Worm (Caenorhabditis elegans) whole organism, L3 larva: ENCODE results near the gene delm-1.

ENCODE experiments used
- R02D3.7 ChIP-seq: fragments of 150-350 bp; optimal IDR thresholded peaks from 2 replicates; lab custom pipeline; 2014; ENCODE audit warnings: missing biosample characterization, missing genetic modification characterization
- aly-2 ChIP-seq: fragments of 150-350 bp; optimal IDR thresholded peaks from 2 replicates; lab custom pipeline; 2014; ENCODE audit warnings: missing biosample characterization, missing genetic modification characterization
- ceh-16 ChIP-seq: sonication (generic microtip); optimal IDR thresholded peaks from 2 replicates; lab custom pipeline; 2017; ENCODE audit warnings: missing biosample characterization, missing genetic modification characterization
- ceh-28 ChIP-seq: fragments of 150-350 bp; optimal IDR thresholded peaks from 2 replicates; lab custom pipeline; 2014; ENCODE audit warnings: missing biosample characterization, missing genetic modification reagents, missing genetic modification characterization
- ceh-82 ChIP-seq: fragments of 150-350 bp; optimal IDR thresholded peaks from 2 replicates; lab custom pipeline; 2014; ENCODE audit warnings: missing biosample characterization, missing genetic modification characterization
- ceh-9 ChIP-seq: sonication (generic microtip); optimal IDR thresholded peaks from 2 replicates; lab custom pipeline; 2018; ENCODE audit warnings: missing biosample characterization, missing genetic modification characterization
- daf-12 ChIP-seq: fragments of 150-350 bp; optimal IDR thresholded peaks from 2 replicates; lab custom pipeline; 2014; ENCODE audit warnings: missing biosample characterization, missing genetic modification reagents, missing genetic modification characterization
- egl-27 ChIP-seq: sonication (generic microtip); optimal IDR thresholded peaks from 4 replicates; lab custom pipeline; 2017; ENCODE audit warnings: missing biosample characterization, missing genetic modification reagents, missing genetic modification characterization
- egl-5 ChIP-seq: fragments of 150-350 bp; optimal IDR thresholded peaks from 2 replicates; lab custom pipeline; 2017; ENCODE audit warnings: missing biosample characterization, missing genetic modification reagents, missing genetic modification characterization, inconsistent platforms
- elt-1 ChIP-seq: fragments of 150-350 bp; optimal IDR thresholded peaks from 2 replicates; lab custom pipeline; 2014; ENCODE audit warnings: missing biosample characterization, missing genetic modification characterization
- elt-2 ChIP-seq: sonication (generic microtip); optimal IDR thresholded peaks from 2 replicates; lab custom pipeline; 2016; ENCODE audit warnings: missing genetic modification reagents, mild to moderate bottlenecking, missing genetic modification characterization, missing compliant biosample characterization
- elt-3 ChIP-seq, 3 experiments: fragments of 150-350 bp in 1 of 3; sonication (generic microtip) in 2 of 3; optimal IDR thresholded peaks; 2 replicates in 2 of 3; 4 replicates in 1 of 3; lab custom pipeline; 2014 to 2017; ENCODE audit warnings: missing biosample characterization in 3 of 3, missing genetic modification characterization in 3 of 3
- fkh-10 ChIP-seq: sonication (generic microtip); optimal IDR thresholded peaks from 2 replicates; lab custom pipeline; 2017; ENCODE audit warnings: missing biosample characterization, missing genetic modification reagents, missing genetic modification characterization
- fkh-2 ChIP-seq: fragments of 150-350 bp; optimal IDR thresholded peaks from 2 replicates; lab custom pipeline; 2014; ENCODE audit warnings: missing biosample characterization, missing genetic modification reagents, missing genetic modification characterization
- fos-1 ChIP-seq: fragments of 150-350 bp; optimal IDR thresholded peaks from 2 replicates; lab custom pipeline; 2014; ENCODE audit warnings: missing biosample characterization, missing genetic modification characterization
- hmg-11 ChIP-seq: sonication (generic microtip); optimal IDR thresholded peaks from 2 replicates; lab custom pipeline; 2016; ENCODE audit warnings: missing genetic modification characterization, missing compliant biosample characterization
- jun-1 ChIP-seq: fragments of 150-350 bp; optimal IDR thresholded peaks from 2 replicates; lab custom pipeline; 2014; ENCODE audit warnings: missing biosample characterization, missing genetic modification reagents, missing genetic modification characterization
- lin-15B ChIP-seq: fragments of 150-350 bp; optimal IDR thresholded peaks from 2 replicates; lab custom pipeline; 2014; ENCODE audit warnings: missing biosample characterization, missing genetic modification characterization
- lin-39 ChIP-seq: fragments of 150-350 bp; optimal IDR thresholded peaks from 2 replicates; lab custom pipeline; 2018; ENCODE audit warnings: missing biosample characterization, missing genetic modification reagents, missing genetic modification characterization
- mdl-1 ChIP-seq: fragments of 150-350 bp; optimal IDR thresholded peaks from 2 replicates; lab custom pipeline; 2014; ENCODE audit warnings: missing biosample characterization, missing genetic modification characterization
- mml-1 ChIP-seq: fragments of 150-350 bp; sonication (generic microtip); optimal IDR thresholded peaks from 3 replicates; lab custom pipeline; 2014; ENCODE audit warnings: missing biosample characterization, missing genetic modification characterization
- nfya-1 ChIP-seq: sonication (generic microtip); optimal IDR thresholded peaks from 2 replicates; lab custom pipeline; 2017; ENCODE audit warnings: missing genetic modification characterization, mild to moderate bottlenecking, missing compliant biosample characterization, antibody characterized with exemption, moderate library complexity; ENCODE audit not compliant: insufficient read depth
- nhr-11 ChIP-seq: fragments of 150-350 bp; optimal IDR thresholded peaks from 2 replicates; lab custom pipeline; 2014; ENCODE audit warnings: missing biosample characterization, missing genetic modification characterization
- nhr-12 ChIP-seq: fragments of 150-350 bp; optimal IDR thresholded peaks from 2 replicates; lab custom pipeline; 2014; ENCODE audit warnings: missing biosample characterization, missing genetic modification characterization
- nhr-237 ChIP-seq: fragments of 150-350 bp; optimal IDR thresholded peaks from 2 replicates; lab custom pipeline; 2014; ENCODE audit warnings: missing biosample characterization, missing genetic modification characterization
- nhr-25 ChIP-seq: sonication (generic microtip); optimal IDR thresholded peaks from 2 replicates; lab custom pipeline; 2017; ENCODE audit warnings: missing biosample characterization, missing genetic modification characterization
- nhr-28 ChIP-seq: fragments of 150-350 bp; optimal IDR thresholded peaks from 2 replicates; lab custom pipeline; 2014; ENCODE audit warnings: missing biosample characterization, missing genetic modification characterization
- nhr-43 ChIP-seq: sonication (generic microtip); optimal IDR thresholded peaks from 2 replicates; lab custom pipeline; 2016; ENCODE audit warnings: mild to moderate bottlenecking, missing genetic modification characterization, missing compliant biosample characterization; ENCODE audit not compliant: poor library complexity, severe bottlenecking
- nhr-76 ChIP-seq: fragments of 150-350 bp; sonication (generic microtip); optimal IDR thresholded peaks from 5 replicates; lab custom pipeline; 2014; ENCODE audit warnings: missing biosample characterization, missing genetic modification characterization
- nhr-77 ChIP-seq: fragments of 150-350 bp; optimal IDR thresholded peaks from 2 replicates; lab custom pipeline; 2014; ENCODE audit warnings: missing biosample characterization, missing genetic modification characterization
- pha-4 ChIP-seq: fragments of 150-350 bp; optimal IDR thresholded peaks from 2 replicates; lab custom pipeline; 2014; ENCODE audit warnings: missing biosample characterization, missing genetic modification reagents, missing genetic modification characterization
- pqm-1 ChIP-seq: fragments of 150-350 bp; optimal IDR thresholded peaks from 2 replicates; lab custom pipeline; 2017; ENCODE audit warnings: missing biosample characterization, missing genetic modification characterization, inconsistent platforms
- sea-2 ChIP-seq: fragments of 150-350 bp; sonication (generic microtip); optimal IDR thresholded peaks from 4 replicates; lab custom pipeline; 2014; ENCODE audit warnings: missing biosample characterization, missing genetic modification reagents, missing genetic modification characterization
- skn-1 ChIP-seq: fragments of 150-350 bp; optimal IDR thresholded peaks from 2 replicates; lab custom pipeline; 2014; ENCODE audit warnings: missing biosample characterization, missing genetic modification characterization
- snpc-4 ChIP-seq: fragments of 150-350 bp; optimal IDR thresholded peaks from 2 replicates; lab custom pipeline; 2014; ENCODE audit warnings: missing biosample characterization, missing genetic modification characterization
- unc-39 ChIP-seq: sonication (generic microtip); optimal IDR thresholded peaks from 4 replicates; lab custom pipeline; 2017; ENCODE audit warnings: missing biosample characterization, missing genetic modification characterization
- unc-62 ChIP-seq: fragments of 150-350 bp; sonication (generic microtip); optimal IDR thresholded peaks from 4 replicates; lab custom pipeline; 2014; ENCODE audit warnings: missing biosample characterization, missing genetic modification reagents, missing genetic modification characterization
- zag-1 ChIP-seq: fragments of 150-350 bp; optimal IDR thresholded peaks from 2 replicates; lab custom pipeline; 2014; ENCODE audit warnings: missing biosample characterization, missing genetic modification characterization
- ztf-11 ChIP-seq: fragments of 150-350 bp; optimal IDR thresholded peaks from 2 replicates; lab custom pipeline; 2014; ENCODE audit warnings: missing biosample characterization, missing genetic modification characterization
- ztf-4 ChIP-seq: fragments of 150-350 bp; optimal IDR thresholded peaks from 2 replicates; lab custom pipeline; 2014; ENCODE audit warnings: missing biosample characterization, missing genetic modification characterization

Gene delm-1

ce11 chrIV:9159863-9160262 lies 24.6 kb upstream of the delm-1 start:
- TF ChIP-seq mdl-1 (tag; lab: Kevin White, UChicago) = no peak
- peak; percentile 93 for TF ChIP-seq pqm-1 (tag; lab: Kevin White, UChicago)
- TF ChIP-seq jun-1 = peak; percentile 56
- TF ChIP-seq elt-2 = peak; percentile 95
- peak; percentile 62 for TF ChIP-seq skn-1 (tag; lab: Kevin White, UChicago)

- TF ChIP-seq elt-2 (peak; percentile 92), jun-1 (peak; percentile 12), zag-1 (tag; lab: Kevin White, UChicago) (no peak), pha-4 (tag; lab: Kevin White, UChicago) (peak; percentile 18), pqm-1 (tag; lab: Kevin White, UChicago) (peak; percentile 70)
Observed at ce11 chrIV:9158969-9159800, 23.9 kb upstream of the delm-1 start, which contains the start of gene pcp-3. TSS of gene pcp-3 (minus strand) at chrIV:9159019.

ce11 chrIV:9154263-9154662 lies 19.0 kb upstream of the delm-1 start, which contains the start of gene F23B2.10:
TSS of gene F23B2.10 (minus strand) at chrIV:9154363.
- TF ChIP-seq nhr-11 (no peak), fos-1 (no peak), nhr-43 (tag; lab: Kevin White, UChicago) (no peak), snpc-4 (tag; lab: Kevin White, UChicago) (no peak), nhr-76 (tag; lab: Kevin White, UChicago) (no peak), egl-27 (tag; lab: Kevin White, UChicago) (no peak), egl-5 (no peak), pha-4 (tag; lab: Kevin White, UChicago) (no peak), elt-1 (no peak), mml-1 (no peak)

- TF ChIP-seq fos-1 (no peak), R02D3.7 (tag; lab: Kevin White, UChicago) (no peak), snpc-4 (tag; lab: Kevin White, UChicago) (no peak), nhr-25 (tag; lab: Kevin White, UChicago) (no peak), ztf-11 (tag; lab: Kevin White, UChicago) (no peak), lin-39 (tag; lab: Kevin White, UChicago) (no peak), egl-27 (tag; lab: Kevin White, UChicago) (no peak), fkh-10 (GFP tag; lab: Kevin White, UChicago) (no peak), aly-2 (no peak), zag-1 (tag; lab: Kevin White, UChicago) (no peak), hmg-11 (tag; lab: Kevin White, UChicago) (no peak), ceh-16 (tag; lab: Kevin White, UChicago) (no peak), elt-3 (tag; optimal IDR thresholded peaks at IDR 0.05; lab: Kevin White, UChicago) (no peak), ceh-9 (tag; lab: Kevin White, UChicago) (no peak), elt-1 (no peak), skn-1 (tag; lab: Kevin White, UChicago) (no peak)
Observed at ce11 chrIV:9150175-9150574, 14.9 kb upstream of the delm-1 start, which contains the start of gene F23B2.7. TSS of gene F23B2.7 (plus strand) at chrIV:9150475.

- TF ChIP-seq nhr-28 (tag; lab: Kevin White, UChicago) = no peak
- peak; percentile 62 for TF ChIP-seq lin-39 (tag; lab: Kevin White, UChicago)
- TF ChIP-seq sea-2 (GFP tag; lab: Kevin White, UChicago) = no peak
- no peak for TF ChIP-seq nhr-237 (tag; lab: Kevin White, UChicago)
- TF ChIP-seq mdl-1 (tag; lab: Kevin White, UChicago) = no peak
- TF ChIP-seq ceh-16 (tag; lab: Kevin White, UChicago) = no peak
- TF ChIP-seq pqm-1 (tag; lab: Kevin White, UChicago) = peak; percentile 23
- no peak for TF ChIP-seq unc-39 (tag; lab: Kevin White, UChicago)
- TF ChIP-seq ztf-4 (tag; lab: Kevin White, UChicago) = no peak
- no peak for TF ChIP-seq nhr-12 (tag; lab: Kevin White, UChicago)
- no peak for TF ChIP-seq skn-1 (tag; lab: Kevin White, UChicago)
- peak; percentile 21 for TF ChIP-seq nhr-25 (tag; lab: Kevin White, UChicago)
- TF ChIP-seq ceh-82 (tag; lab: Kevin White, UChicago) = no peak
- no peak for TF ChIP-seq nhr-77 (tag; lab: Kevin White, UChicago)
- peak; percentile 89 for TF ChIP-seq lin-15B (tag; lab: Kevin White, UChicago)
- TF ChIP-seq elt-2 = peak; percentile 37
- TF ChIP-seq ceh-9 (tag; lab: Kevin White, UChicago) = no peak
- TF ChIP-seq ztf-11 (tag; lab: Kevin White, UChicago) = no peak
- no peak for TF ChIP-seq fkh-2 (tag; lab: Kevin White, UChicago)
- TF ChIP-seq nhr-11 = no peak
- TF ChIP-seq unc-62 (GFP tag; lab: Kevin White, UChicago) = no peak
- no peak for TF ChIP-seq daf-12 (tag; lab: Kevin White, UChicago)
- TF ChIP-seq nhr-76 (tag; lab: Kevin White, UChicago) = no peak
- TF ChIP-seq nfya-1 = no peak
- TF ChIP-seq egl-27 (tag; lab: Kevin White, UChicago) = no peak
- no peak for TF ChIP-seq ceh-28 (tag; lab: Kevin White, UChicago)
- TF ChIP-seq R02D3.7 (tag; lab: Kevin White, UChicago) = no peak
- no peak for TF ChIP-seq fkh-10 (GFP tag; lab: Kevin White, UChicago)
Observed at ce11 chrIV:9146819-9147518, 11.7 kb upstream of the delm-1 start, which contains the start of the genes rpb-12 and aly-2. TSS of gene rpb-12 (minus strand) at chrIV:9146869. TSS of gene aly-2 (plus strand) at chrIV:9147468.
